Fruit fly (Drosophila melanogaster) whole organism, embryonic: ENCODE measurements around the gene CG34278.

Experiments
- CG10147 ChIP-seq: fragments of 200-800 bp; sonication (Bioruptor generic); optimal IDR thresholded peaks from 2 replicates; lab custom pipeline; 2019; ENCODE audit warnings: missing biosample characterization, mild to moderate bottlenecking, missing genetic modification characterization, moderate library complexity
- CG10209 ChIP-seq: fragments of 200-800 bp; sonication (Bioruptor generic); optimal IDR thresholded peaks from 3 replicates; lab custom pipeline; 2017; ENCODE audit warnings: missing biosample characterization, mild to moderate bottlenecking, missing genetic modification characterization, missing genetic modification reagents
- CG10321 ChIP-seq: fragments of 200-800 bp; sonication (Bioruptor generic); IDR thresholded peaks from 2 replicates; pipeline ENCODE4 v1.3.6; 2022; ENCODE audit warnings: missing biosample characterization, missing genetic modification characterization
- CG11696 ChIP-seq: fragments of 200-800 bp; sonication (Bioruptor generic); IDR thresholded peaks from 2 replicates; pipeline ENCODE4 v1.3.6; 2022; ENCODE audit warnings: missing biosample characterization, missing genetic modification characterization
- CG13424 ChIP-seq: fragments of 200-800 bp; sonication (Bioruptor generic); optimal IDR thresholded peaks from 2 replicates; lab custom pipeline; 2019; ENCODE audit warnings: missing biosample characterization, mild to moderate bottlenecking, missing genetic modification characterization, moderate library complexity
- CG15269 ChIP-seq: fragments of 200-800 bp; sonication (Bioruptor generic); optimal IDR thresholded peaks from 2 replicates; lab custom pipeline; 2018; ENCODE audit warnings: missing biosample characterization, mild to moderate bottlenecking, missing genetic modification characterization, moderate library complexity
- CG15601 ChIP-seq: fragments of 200-800 bp; sonication (Bioruptor generic); optimal IDR thresholded peaks from 3 replicates; lab custom pipeline; 2019; ENCODE audit warnings: missing biosample characterization, mild to moderate bottlenecking, missing genetic modification characterization, moderate library complexity
- CG17829 ChIP-seq: fragments of 200-800 bp; optimal IDR thresholded peaks from 2 replicates; lab custom pipeline; 2019; ENCODE audit warnings: missing biosample characterization, mild to moderate bottlenecking, missing genetic modification characterization, moderate library complexity
- CG17912 ChIP-seq: fragments of 200-800 bp; sonication (Bioruptor generic); optimal IDR thresholded peaks from 2 replicates; lab custom pipeline; 2018; ENCODE audit warnings: missing biosample characterization, mild to moderate bottlenecking, missing genetic modification characterization
- CG31365 ChIP-seq: fragments of 200-800 bp; sonication (Bioruptor generic); optimal IDR thresholded peaks from 2 replicates; lab custom pipeline; 2018; ENCODE audit warnings: missing biosample characterization, mild to moderate bottlenecking, missing genetic modification characterization
- CG34376 ChIP-seq: fragments of 200-800 bp; sonication (Bioruptor generic); optimal IDR thresholded peaks from 2 replicates; lab custom pipeline; 2018; ENCODE audit warnings: missing biosample characterization, mild to moderate bottlenecking, missing genetic modification characterization
- CG34422 ChIP-seq: fragments of 200-800 bp; sonication (Bioruptor generic); IDR thresholded peaks from 3 replicates; pipeline ENCODE4 v1.3.6; 2022; ENCODE audit warnings: missing biosample characterization, missing genetic modification characterization
- CG6254 ChIP-seq: fragments of 200-800 bp; sonication (Bioruptor generic); optimal IDR thresholded peaks from 3 replicates; lab custom pipeline; 2017; ENCODE audit warnings: mild to moderate bottlenecking, missing biosample characterization, missing genetic modification reagents, missing genetic modification characterization
- CG7556 ChIP-seq: fragments of 200-800 bp; sonication (Bioruptor generic); optimal IDR thresholded peaks from 2 replicates; lab custom pipeline; 2017; ENCODE audit warnings: missing biosample characterization, mild to moderate bottlenecking, missing genetic modification characterization
- CG8089 ChIP-seq: fragments of 200-800 bp; sonication (Bioruptor generic); optimal IDR thresholded peaks from 3 replicates; lab custom pipeline; 2016; ENCODE audit warnings: missing biosample characterization, missing genetic modification characterization
- CG9609 ChIP-seq: fragments of 200-800 bp; sonication (Bioruptor generic); optimal IDR thresholded peaks from 3 replicates; lab custom pipeline; 2016; ENCODE audit warnings: missing biosample characterization, missing genetic modification characterization
- CHES-1-like ChIP-seq: fragments of 200-800 bp; sonication (Bioruptor generic); optimal IDR thresholded peaks from 2 replicates; lab custom pipeline; 2016; ENCODE audit warnings: missing biosample characterization, missing genetic modification characterization
- D ChIP-seq, 2 experiments: fragments of 200-800 bp in 1 of 2; fragments of >200 bp in 1 of 2; sonication (Bioruptor generic) in 1 of 2; optimal IDR thresholded peaks; 2 replicates in 1 of 2; 3 replicates in 1 of 2; lab custom pipeline; 2017; ENCODE audit warnings: mild to moderate bottlenecking in 1 of 2, missing biosample characterization in 1 of 2, missing genetic modification characterization in 1 of 2, missing genetic modification reagents in 1 of 2
- D19A ChIP-seq: fragments of 200-800 bp; optimal IDR thresholded peaks from 3 replicates; lab custom pipeline; 2019; ENCODE audit warnings: missing biosample characterization, mild to moderate bottlenecking, missing genetic modification characterization, moderate library complexity
- Dfd ChIP-seq, 2 experiments: fragments of >200 bp; optimal IDR thresholded peaks; 2 replicates each; lab custom pipeline; 2017; ENCODE audit warnings: missing biosample characterization in 2 of 2, missing genetic modification characterization in 2 of 2
- H2.0 ChIP-seq: fragments of 200-800 bp; sonication (Bioruptor generic); IDR thresholded peaks from 2 replicates; pipeline ENCODE4 v1.3.6; 2022; ENCODE audit warnings: missing biosample characterization, missing genetic modification characterization
- HLH3B ChIP-seq: fragments of 200-800 bp; sonication (Bioruptor generic); IDR thresholded peaks from 2 replicates; pipeline ENCODE4 v1.3.6; 2022; ENCODE audit warnings: missing biosample characterization, missing genetic modification characterization
- Hey ChIP-seq: fragments of 200-800 bp; sonication (Bioruptor generic); optimal IDR thresholded peaks from 3 replicates; lab custom pipeline; 2018; ENCODE audit warnings: missing biosample characterization, mild to moderate bottlenecking, missing genetic modification characterization
- NFAT ChIP-seq: fragments of 200-800 bp; sonication (Bioruptor generic); IDR thresholded peaks from 2 replicates; pipeline ENCODE4 v1.3.6; 2022; ENCODE audit warnings: missing biosample characterization, missing genetic modification characterization
- PHDP ChIP-seq: fragments of 200-800 bp; sonication (Bioruptor generic); optimal IDR thresholded peaks from 3 replicates; lab custom pipeline; 2018; ENCODE audit warnings: missing biosample characterization, mild to moderate bottlenecking, missing genetic modification characterization, moderate library complexity
- Pdp1 ChIP-seq, 2 experiments: fragments of 200-800 bp; sonication (Bioruptor generic); optimal IDR thresholded peaks; 3 replicates each; lab custom pipeline; 2016; ENCODE audit warnings: missing biosample characterization in 2 of 2, missing genetic modification characterization in 2 of 2, mild to moderate bottlenecking in 1 of 2, moderate library complexity in 1 of 2
- Sox102F ChIP-seq: fragments of 200-800 bp; sonication (Bioruptor generic); optimal IDR thresholded peaks from 2 replicates; lab custom pipeline; 2018; ENCODE audit warnings: missing biosample characterization, mild to moderate bottlenecking, missing genetic modification characterization, moderate library complexity
- ab ChIP-seq: fragments of 200-800 bp; sonication (Bioruptor generic); optimal IDR thresholded peaks from 2 replicates; lab custom pipeline; 2016; ENCODE audit warnings: missing biosample characterization, missing genetic modification characterization
- btn ChIP-seq: fragments of 200-800 bp; sonication (Bioruptor generic); optimal IDR thresholded peaks from 2 replicates; lab custom pipeline; 2016; ENCODE audit warnings: missing biosample characterization, missing genetic modification characterization
- chinmo ChIP-seq: fragments of 200-800 bp; sonication (Bioruptor generic); IDR thresholded peaks from 4 replicates; pipeline ENCODE4 v1.3.6; 2022; ENCODE audit warnings: missing biosample characterization, missing genetic modification characterization; ENCODE audit not compliant: partially characterized antibody
- chm ChIP-seq: fragments of 200-800 bp; sonication (Bioruptor generic); IDR thresholded peaks from 2 replicates; pipeline ENCODE4 v1.3.6; 2022; ENCODE audit warnings: missing biosample characterization, missing genetic modification characterization
- chn ChIP-seq: fragments of 200-800 bp; sonication (Bioruptor generic); optimal IDR thresholded peaks from 2 replicates; lab custom pipeline; 2016; ENCODE audit warnings: missing biosample characterization, missing genetic modification characterization
- crc ChIP-seq: fragments of 200-800 bp; sonication (Bioruptor generic); optimal IDR thresholded peaks from 2 replicates; lab custom pipeline; 2016; ENCODE audit warnings: missing biosample characterization, missing genetic modification characterization
- dmrt11E ChIP-seq: fragments of 200-800 bp; sonication (Bioruptor generic); optimal IDR thresholded peaks from 3 replicates; lab custom pipeline; 2018; ENCODE audit warnings: missing biosample characterization, mild to moderate bottlenecking, missing genetic modification characterization, moderate library complexity
- gro ChIP-seq: fragments of 200-800 bp; sonication (Bioruptor generic); optimal IDR thresholded peaks from 2 replicates; lab custom pipeline; 2016; ENCODE audit warnings: missing biosample characterization, missing genetic modification characterization
- h ChIP-seq: fragments of >200 bp; optimal IDR thresholded peaks from 2 replicates; lab custom pipeline; 2017
- ham ChIP-seq: fragments of 200-800 bp; sonication (Bioruptor generic); IDR thresholded peaks from 2 replicates; pipeline ENCODE4 v1.3.6; 2022; ENCODE audit warnings: missing biosample characterization, missing genetic modification characterization
- lbe ChIP-seq: fragments of 200-800 bp; sonication (Bioruptor generic); optimal IDR thresholded peaks from 2 replicates; lab custom pipeline; 2016; ENCODE audit warnings: missing biosample characterization, mild to moderate bottlenecking, missing genetic modification characterization
- mam ChIP-seq: fragments of 200-800 bp; sonication (Bioruptor generic); optimal IDR thresholded peaks from 3 replicates; lab custom pipeline; 2016; ENCODE audit warnings: missing biosample characterization, missing genetic modification characterization
- mld ChIP-seq: fragments of 200-800 bp; sonication (Bioruptor generic); IDR thresholded peaks from 3 replicates; pipeline ENCODE4 v1.3.6; 2022; ENCODE audit warnings: missing biosample characterization, missing genetic modification characterization; ENCODE audit not compliant: partially characterized antibody
- nerfin-1 ChIP-seq: fragments of 200-800 bp; sonication (Bioruptor generic); optimal IDR thresholded peaks from 3 replicates; lab custom pipeline; 2019; ENCODE audit warnings: missing biosample characterization, mild to moderate bottlenecking, missing genetic modification characterization, moderate library complexity
- nmo ChIP-seq: fragments of 200-800 bp; sonication (Bioruptor generic); optimal IDR thresholded peaks from 2 replicates; lab custom pipeline; 2018; ENCODE audit warnings: missing biosample characterization, mild to moderate bottlenecking, missing genetic modification characterization, moderate library complexity
- nom ChIP-seq: fragments of 200-800 bp; sonication (Bioruptor generic); optimal IDR thresholded peaks from 2 replicates; lab custom pipeline; 2017; ENCODE audit warnings: missing biosample characterization, missing genetic modification characterization, mild to moderate bottlenecking, moderate library complexity, missing genetic modification reagents
- pita ChIP-seq: fragments of 200-800 bp; sonication (Bioruptor generic); optimal IDR thresholded peaks from 2 replicates; lab custom pipeline; 2017; ENCODE audit warnings: missing biosample characterization, mild to moderate bottlenecking, missing genetic modification characterization
- seq ChIP-seq: fragments of 200-800 bp; sonication (Bioruptor generic); IDR thresholded peaks from 2 replicates; pipeline ENCODE4 v1.3.6; 2022; ENCODE audit warnings: missing biosample characterization, missing genetic modification characterization
- sisA ChIP-seq: fragments of 200-800 bp; sonication (Bioruptor generic); IDR thresholded peaks from 2 replicates; pipeline ENCODE4 v1.3.6; 2022; ENCODE audit warnings: missing biosample characterization, missing genetic modification characterization
- trem ChIP-seq: fragments of 200-800 bp; optimal IDR thresholded peaks from 3 replicates; lab custom pipeline; 2019; ENCODE audit warnings: missing biosample characterization, mild to moderate bottlenecking, missing genetic modification characterization, moderate library complexity
- ttk ChIP-seq: fragments of 200-800 bp; sonication (Bioruptor generic); IDR thresholded peaks from 2 replicates; pipeline ENCODE4 v2.1.2; 2022; ENCODE audit warnings: missing biosample characterization, missing genetic modification characterization
- unpg ChIP-seq: fragments of 200-800 bp; sonication (Bioruptor generic); optimal IDR thresholded peaks from 3 replicates; lab custom pipeline; 2018; ENCODE audit warnings: missing biosample characterization, mild to moderate bottlenecking, missing genetic modification characterization, moderate library complexity

The CG34278 gene

dm6 chr3R:17072526-17073114 lies 47.6 kb upstream of the CG34278 start, which contains the start of the genes Ns1 and mRpS11 (continued):
- TF ChIP-seq nerfin-1, result peak; percentile 91
- 0 out of 2 replicates have a peak, but pooled peaks have one; percentile 27 for TF ChIP-seq sisA (GFP tag; lab: Robert Waterston, UW)
- peak in 1 of 2 experiments; percentile 100 for TF ChIP-seq Pdp1 (GFP tag; optimal IDR thresholded peaks at IDR 0.05; lab: Kevin White, UChicago)
- peak; percentile 40 for TF ChIP-seq nom (GFP tag; lab: Kevin White, UChicago)
- TF ChIP-seq CHES-1-like (GFP tag; lab: Kevin White, UChicago), result peak; percentile 54
- no peak for TF ChIP-seq CG6254 (GFP tag; lab: Kevin White, UChicago)
- TF ChIP-seq CG10147 (GFP tag; lab: Kevin White, UChicago), result no peak
- no peak for TF ChIP-seq CG7556 (GFP tag; lab: Kevin White, UChicago)
- no peak for TF ChIP-seq HLH3B (GFP tag; lab: Robert Waterston, UW)
- no peak for TF ChIP-seq CG9609
- TF ChIP-seq h (lab: Kevin White, UChicago), result no peak
- TF ChIP-seq ab (GFP tag; lab: Kevin White, UChicago), result no peak
- no peak for TF ChIP-seq chinmo (GFP tag; lab: Robert Waterston, UW)
- peak; percentile 11 for TF ChIP-seq CG17912 (GFP tag; lab: Kevin White, UChicago)
- TF ChIP-seq NFAT (GFP tag; lab: Robert Waterston, UW), result peak; percentile 69; the same call in 1 of the 2 replicates
- no peak for TF ChIP-seq btn (GFP tag; lab: Kevin White, UChicago)
- TF ChIP-seq CG8089 (GFP tag; lab: Kevin White, UChicago), result no peak
- no peak for TF ChIP-seq ham (GFP tag; lab: Robert Waterston, UW)
- TF ChIP-seq mam (GFP tag; lab: Kevin White, UChicago), result peak; percentile 13
- no peak for TF ChIP-seq CG10321 (GFP tag; lab: Robert Waterston, UW)
- TF ChIP-seq PHDP, result peak; percentile 9
- TF ChIP-seq CG11696 (GFP tag; lab: Robert Waterston, UW), result no peak
- no peak for TF ChIP-seq CG31365 (tag; lab: Kevin White, UChicago)
- TF ChIP-seq D (optimal IDR thresholded peaks at IDR 0.05; lab: Kevin White, UChicago), result no peak
- TF ChIP-seq D (GFP tag; optimal IDR thresholded peaks at IDR 0.05; lab: Kevin White, UChicago), result no peak
- peak; percentile 29 for TF ChIP-seq gro
- TF ChIP-seq nmo (GFP tag; lab: Kevin White, UChicago), result peak; percentile 57
- peak; percentile 14 for TF ChIP-seq CG13424
- TF ChIP-seq dmrt11E, result no peak
- peak; percentile 36 for TF ChIP-seq CG15601 (tag; lab: Kevin White, UChicago)
- no peak for TF ChIP-seq Dfd (GFP tag; optimal IDR thresholded peaks at IDR 0.05; lab: Kevin White, UChicago)
- peak; percentile 49 for TF ChIP-seq CG17829 (tag; lab: Kevin White, UChicago)
- TF ChIP-seq trem, result peak; percentile 64
- no peak for TF ChIP-seq Sox102F (GFP tag; lab: Kevin White, UChicago)
- TF ChIP-seq CG10209, result no peak
- TF ChIP-seq crc (GFP tag; lab: Kevin White, UChicago), result no peak
- TF ChIP-seq pita, result no peak
- TF ChIP-seq ttk (GFP tag; lab: Robert Waterston, UW), result no peak
- TF ChIP-seq seq (GFP tag; lab: Robert Waterston, UW), result 0 out of 2 replicates have a peak, but pooled peaks have one; percentile 15
- TF ChIP-seq unpg (GFP tag; lab: Kevin White, UChicago), result no peak
- peak; percentile 87; the same call in 2 of the 3 replicates for TF ChIP-seq CG34422 (GFP tag; lab: Robert Waterston, UW)
- peak; percentile 10 for TF ChIP-seq D19A (tag; lab: Kevin White, UChicago)
- no peak for TF ChIP-seq CG15269 (tag; lab: Kevin White, UChicago)
- TF ChIP-seq Hey (tag; lab: Kevin White, UChicago), result no peak
- no peak for TF ChIP-seq mld (GFP tag; lab: Robert Waterston, UW)
- peak; percentile 50; the same call in 1 of the 2 replicates for TF ChIP-seq chm (GFP tag; lab: Robert Waterston, UW)
- no peak for TF ChIP-seq lbe (GFP tag; lab: Kevin White, UChicago)
- TF ChIP-seq chn (GFP tag; lab: Kevin White, UChicago), result peak; percentile 30
- no peak for TF ChIP-seq H2.0 (GFP tag; lab: Robert Waterston, UW)
- peak; percentile 47 for TF ChIP-seq CG34376 (GFP tag; lab: Kevin White, UChicago)
